Fruit fly (Drosophila melanogaster): ENCODE measurements around the gene CG6592.

- TF ChIP-seq Clk (GFP tag; optimal IDR thresholded peaks at IDR 0.05) (no peak), CG1620 (GFP tag; optimal IDR thresholded peaks at IDR 0.05) (no peak), CG5204 (GFP tag; optimal IDR thresholded peaks at IDR 0.05) (no peak), CG11617 (GFP tag; optimal IDR thresholded peaks at IDR 0.05) (no peak), toe (GFP tag; optimal IDR thresholded peaks at IDR 0.05) (no peak), Hr96 (GFP tag; optimal IDR thresholded peaks at IDR 0.05) (no peak), CG33017 (tag; optimal IDR thresholded peaks at IDR 0.05) (no peak), kay (GFP tag; ENCODE audit: borderline replicate concordance) (no peak), cic (GFP tag; optimal IDR thresholded peaks at IDR 0.05) (peak; percentile 15), Crg-1 (GFP tag; optimal IDR thresholded peaks at IDR 0.05) (no peak), tj (GFP tag; optimal IDR thresholded peaks at IDR 0.05) (no peak), bab1 (GFP tag; optimal IDR thresholded peaks at IDR 0.05) (no peak)
These were observed 20.7 kb upstream of the CG6592 start, which contains the start of gene Jon65Aiv for dm6 chr3L:6038720-6039205.

All from whole organism, adult.